Worm (Caenorhabditis elegans) whole organism, L2 larva: ENCODE data around the gene cpg-23.

Experiments used
- C34F6.9 ChIP-seq: fragments of 150-350 bp; optimal IDR thresholded peaks from 2 replicates; lab custom pipeline; 2014; ENCODE audit warnings: missing biosample characterization, missing genetic modification characterization
- F13H6.1 ChIP-seq: sonication (generic microtip); optimal IDR thresholded peaks from 2 replicates; lab custom pipeline; 2016; ENCODE audit warnings: missing genetic modification characterization, missing compliant biosample characterization
- R02D3.7 ChIP-seq: fragments of 150-350 bp; optimal IDR thresholded peaks from 2 replicates; lab custom pipeline; 2014; ENCODE audit warnings: missing biosample characterization, missing genetic modification characterization
- Y55F3AM.14 ChIP-seq: fragments of 200-800 bp; sonication (Bioruptor generic); optimal IDR thresholded peaks from 2 replicates; lab custom pipeline; 2018; ENCODE audit warnings: mild to moderate bottlenecking, missing genetic modification characterization, missing compliant biosample characterization
- alr-1 ChIP-seq: fragments of 150-350 bp; optimal IDR thresholded peaks from 2 replicates; lab custom pipeline; 2014; ENCODE audit warnings: missing biosample characterization, missing genetic modification characterization
- aly-2 ChIP-seq: fragments of 150-350 bp; optimal IDR thresholded peaks from 2 replicates; lab custom pipeline; 2014; ENCODE audit warnings: missing biosample characterization, missing genetic modification characterization
- ama-1 ChIP-seq: fragments of 150-350 bp; optimal IDR thresholded peaks from 2 replicates; lab custom pipeline; 2018; ENCODE audit warnings: inconsistent platforms
- blmp-1 ChIP-seq: sonication (generic microtip); optimal IDR thresholded peaks from 2 replicates; lab custom pipeline; 2017; ENCODE audit warnings: missing genetic modification characterization, mild to moderate bottlenecking, missing compliant biosample characterization, antibody characterized with exemption, moderate library complexity; ENCODE audit not compliant: insufficient read depth
- ceh-16 ChIP-seq: fragments of 150-350 bp; optimal IDR thresholded peaks from 2 replicates; lab custom pipeline; 2014; ENCODE audit warnings: missing biosample characterization, missing genetic modification characterization
- crh-2 ChIP-seq: sonication (generic microtip); optimal IDR thresholded peaks from 2 replicates; lab custom pipeline; 2017; ENCODE audit warnings: missing biosample characterization, missing genetic modification characterization
- elt-1 ChIP-seq: fragments of 150-350 bp; optimal IDR thresholded peaks from 2 replicates; lab custom pipeline; 2014; ENCODE audit warnings: missing biosample characterization, missing genetic modification characterization
- elt-3 ChIP-seq: sonication (generic microtip); optimal IDR thresholded peaks from 2 replicates; lab custom pipeline; 2017; ENCODE audit warnings: missing biosample characterization, missing genetic modification characterization
- fos-1 ChIP-seq: fragments of 150-350 bp; optimal IDR thresholded peaks from 2 replicates; lab custom pipeline; 2014; ENCODE audit warnings: missing biosample characterization, missing genetic modification characterization
- gmeb-1 ChIP-seq: fragments of 150-350 bp; optimal IDR thresholded peaks from 2 replicates; lab custom pipeline; 2014; ENCODE audit warnings: missing biosample characterization, missing genetic modification characterization
- lin-11 ChIP-seq: fragments of 150-350 bp; sonication (generic microtip); optimal IDR thresholded peaks from 2 replicates; lab custom pipeline; 2014; ENCODE audit warnings: missing biosample characterization, missing genetic modification characterization, inconsistent platforms, mixed read lengths
- lin-13 ChIP-seq: fragments of 150-350 bp; optimal IDR thresholded peaks from 2 replicates; lab custom pipeline; 2014; ENCODE audit warnings: missing biosample characterization, missing genetic modification reagents, missing genetic modification characterization
- lin-39 ChIP-seq: fragments of 150-350 bp; optimal IDR thresholded peaks from 2 replicates; lab custom pipeline; 2014; ENCODE audit warnings: missing biosample characterization, missing genetic modification reagents, missing genetic modification characterization
- lsy-2 ChIP-seq, 2 experiments: fragments of 150-350 bp in 1 of 2; sonication (generic microtip) in 1 of 2; optimal IDR thresholded peaks; 2 replicates each; lab custom pipeline; 2014 to 2017; ENCODE audit warnings: missing biosample characterization in 2 of 2, missing genetic modification characterization in 2 of 2
- mbf-1 ChIP-seq: sonication (generic microtip); optimal IDR thresholded peaks from 2 replicates; lab custom pipeline; 2017; ENCODE audit warnings: missing biosample characterization, missing genetic modification characterization
- mdl-1 ChIP-seq, 2 experiments: fragments of 150-350 bp in 1 of 2; sonication (generic microtip) in 1 of 2; optimal IDR thresholded peaks; 2 replicates each; lab custom pipeline; 2017; ENCODE audit warnings: missing biosample characterization in 2 of 2, missing genetic modification characterization in 2 of 2
- nhr-10 ChIP-seq: sonication (generic microtip); optimal IDR thresholded peaks from 2 replicates; lab custom pipeline; 2017; ENCODE audit warnings: missing biosample characterization, missing genetic modification characterization
- nhr-11 ChIP-seq: fragments of 150-350 bp; optimal IDR thresholded peaks from 2 replicates; lab custom pipeline; 2014; ENCODE audit warnings: missing biosample characterization, missing genetic modification characterization
- nhr-12 ChIP-seq: fragments of 150-350 bp; optimal IDR thresholded peaks from 2 replicates; lab custom pipeline; 2014; ENCODE audit warnings: missing biosample characterization, missing genetic modification characterization
- nhr-129 ChIP-seq: fragments of 150-350 bp; optimal IDR thresholded peaks from 2 replicates; lab custom pipeline; 2014; ENCODE audit warnings: missing biosample characterization, missing genetic modification characterization
- nhr-21 ChIP-seq: fragments of 150-350 bp; optimal IDR thresholded peaks from 2 replicates; lab custom pipeline; 2014; ENCODE audit warnings: missing biosample characterization, missing genetic modification characterization
- nhr-237 ChIP-seq: fragments of 150-350 bp; optimal IDR thresholded peaks from 2 replicates; lab custom pipeline; 2014; ENCODE audit warnings: missing biosample characterization, missing genetic modification characterization
- nhr-25 ChIP-seq: fragments of 150-350 bp; sonication (generic microtip); optimal IDR thresholded peaks from 3 replicates; lab custom pipeline; 2014; ENCODE audit warnings: missing biosample characterization, missing genetic modification characterization
- nhr-6 ChIP-seq: fragments of 150-350 bp; optimal IDR thresholded peaks from 2 replicates; lab custom pipeline; 2014; ENCODE audit warnings: missing biosample characterization, missing genetic modification characterization
- nhr-77 ChIP-seq: fragments of 150-350 bp; optimal IDR thresholded peaks from 2 replicates; lab custom pipeline; 2014; ENCODE audit warnings: missing biosample characterization, missing genetic modification characterization
- peb-1 ChIP-seq: fragments of 150-350 bp; optimal IDR thresholded peaks from 2 replicates; lab custom pipeline; 2014; ENCODE audit warnings: missing biosample characterization, missing genetic modification characterization
- sma-3 ChIP-seq: sonication (generic microtip); optimal IDR thresholded peaks from 2 replicates; lab custom pipeline; 2016; ENCODE audit warnings: missing genetic modification reagents, missing genetic modification characterization, missing compliant biosample characterization
- sma-9 ChIP-seq, 2 experiments: fragments of 150-350 bp in 1 of 2; sonication (generic microtip) in 1 of 2; optimal IDR thresholded peaks; 2 replicates each; lab custom pipeline; 2014 to 2016; ENCODE audit warnings: missing genetic modification characterization in 2 of 2, mild to moderate bottlenecking in 1 of 2, missing biosample characterization in 1 of 2, missing compliant biosample characterization in 1 of 2, missing genetic modification reagents in 1 of 2, moderate library complexity in 1 of 2
- unc-39 ChIP-seq: fragments of 150-350 bp; optimal IDR thresholded peaks from 2 replicates; lab custom pipeline; 2014; ENCODE audit warnings: missing biosample characterization, missing genetic modification characterization
- unc-55 ChIP-seq: fragments of 150-350 bp; sonication (generic microtip); optimal IDR thresholded peaks from 3 replicates; lab custom pipeline; 2014; ENCODE audit warnings: missing biosample characterization, missing genetic modification reagents, missing genetic modification characterization
- zag-1 ChIP-seq: fragments of 150-350 bp; optimal IDR thresholded peaks from 2 replicates; lab custom pipeline; 2014; ENCODE audit warnings: missing biosample characterization, missing genetic modification characterization
- ztf-1 ChIP-seq: fragments of 200-800 bp; sonication (Bioruptor generic); conservative IDR thresholded peaks from 2 replicates; pipeline ENCODE4 v1.3.6; 2022; ENCODE audit warnings: missing genetic modification characterization, missing compliant biosample characterization
- ztf-11 ChIP-seq: sonication (generic microtip); optimal IDR thresholded peaks from 2 replicates; lab custom pipeline; 2017; ENCODE audit warnings: missing biosample characterization, missing genetic modification characterization

cpg-23 gene

ce11 chrV:19153806-19154205 is 13.2 kb downstream of the cpg-23 start, which contains the start of gene tsp-13:
TSS of gene tsp-13 (plus strand) at chrV:19154106.
- TF ChIP-seq peb-1 (no peak), Y55F3AM.14 (GFP tag; lab: Kevin White, UChicago) (no peak)
- TF ChIP-seq, all 48 proteins: peak for 0

- TF ChIP-seq lin-39 (tag; lab: Kevin White, UChicago) (no peak), sma-3 (peak; percentile 72), nhr-237 (tag; lab: Kevin White, UChicago) (no peak), gmeb-1 (peak; percentile 77), nhr-77 (no peak), Y55F3AM.14 (GFP tag; lab: Kevin White, UChicago) (no peak), zag-1 (tag; lab: Kevin White, UChicago) (no peak), crh-2 (tag; lab: Kevin White, UChicago) (peak; percentile 99), unc-39 (no peak), nhr-10 (tag; lab: Kevin White, UChicago) (no peak), F13H6.1 (tag; lab: Kevin White, UChicago) (peak; percentile 74), nhr-129 (tag; lab: Kevin White, UChicago) (peak; percentile 58), nhr-21 (no peak), elt-3 (no peak), aly-2 (tag; lab: Kevin White, UChicago) (no peak), nhr-12 (no peak), fos-1 (tag; lab: Kevin White, UChicago) (peak; percentile 98), nhr-6 (no peak), nhr-11 (tag; lab: Kevin White, UChicago) (no peak), blmp-1 (tag; lab: Kevin White, UChicago) (no peak), mbf-1 (tag; lab: Kevin White, UChicago) (no peak), ama-1 (lab: Kevin White, UChicago) (no peak), lin-13 (peak; percentile 16), nhr-25 (tag; lab: Kevin White, UChicago) (no peak), C34F6.9 (no peak), unc-55 (GFP tag; lab: Kevin White, UChicago) (peak; percentile 12), lsy-2 (tag; optimal IDR thresholded peaks at IDR 0.05; lab: Kevin White, UChicago) (peak in 1 of 2 experiments; percentile 42), ztf-11 (no peak), mdl-1 (tag; optimal IDR thresholded peaks at IDR 0.05; lab: Kevin White, UChicago) (peak in 1 of 2 experiments; percentile 13), ceh-16 (no peak)
- TF ChIP-seq, all 48 proteins: peak for 10
Measured at ce11 chrV:19158664-19159063, 18.1 kb downstream of the cpg-23 start, which contains the start of gene Y39B6A.5. TSS of gene Y39B6A.5 (minus strand) at chrV:19158877.

- TF ChIP-seq ztf-11 = no peak
- TF ChIP-seq elt-3 = no peak
- TF ChIP-seq aly-2 (tag; lab: Kevin White, UChicago) = no peak
- no peak for TF ChIP-seq lsy-2 (tag; optimal IDR thresholded peaks at IDR 0.05; lab: Kevin White, UChicago)
- no peak for TF ChIP-seq peb-1
- TF ChIP-seq nhr-11 (tag; lab: Kevin White, UChicago) = no peak
- TF ChIP-seq lin-11 = no peak
- TF ChIP-seq blmp-1 (tag; lab: Kevin White, UChicago) = no peak
- no peak for TF ChIP-seq F13H6.1 (tag; lab: Kevin White, UChicago)
- TF ChIP-seq R02D3.7 (tag; lab: Kevin White, UChicago) = no peak
- no peak for TF ChIP-seq nhr-21
- no peak for TF ChIP-seq nhr-6
- no peak for TF ChIP-seq sma-9 (GFP tag; optimal IDR thresholded peaks at IDR 0.05; lab: Kevin White, UChicago)
- TF ChIP-seq sma-9 (tag; optimal IDR thresholded peaks at IDR 0.05; lab: Kevin White, UChicago) = no peak
- TF ChIP-seq gmeb-1 = no peak
- no peak for TF ChIP-seq alr-1
- TF ChIP-seq elt-1 (tag; lab: Kevin White, UChicago) = no peak
- TF ChIP-seq, all 48 proteins: peak for 0
Measured at ce11 chrV:19174626-19175025, 34.0 kb downstream of the cpg-23 start, which contains the start of gene hot-2. TSS of gene hot-2 (plus strand) at chrV:19174759.

ce11 chrV:19175714-19176113 is 35.1 kb downstream of the cpg-23 start:
- TF ChIP-seq Y55F3AM.14 (GFP tag; lab: Kevin White, UChicago) (no peak), lin-39 (tag; lab: Kevin White, UChicago) (no peak), lsy-2 (tag; optimal IDR thresholded peaks at IDR 0.05; lab: Kevin White, UChicago) (no peak), nhr-21 (no peak), mbf-1 (tag; lab: Kevin White, UChicago) (no peak), ceh-16 (no peak), ztf-1 (GFP tag; lab: Robert Waterston, UW) (no peak), F13H6.1 (tag; lab: Kevin White, UChicago) (no peak), fos-1 (tag; lab: Kevin White, UChicago) (no peak), nhr-129 (tag; lab: Kevin White, UChicago) (no peak)
